Worm (Caenorhabditis elegans) whole organism, early embryonic: ENCODE measurements around the gene C44B12.3.

Experiments
- ama-1 ChIP-seq: fragments of 150-350 bp; optimal IDR thresholded peaks from 2 replicates; lab custom pipeline; 2014
- ceh-13 ChIP-seq: fragments of 200-800 bp; sonication (Bioruptor generic); optimal IDR thresholded peaks from 2 replicates; lab custom pipeline; 2018; ENCODE audit warnings: mild to moderate bottlenecking, missing genetic modification characterization, missing compliant biosample characterization
- hmg-4 ChIP-seq: fragments of 200-800 bp; sonication (Bioruptor generic); optimal IDR thresholded peaks from 2 replicates; lab custom pipeline; 2018; ENCODE audit warnings: mild to moderate bottlenecking, missing genetic modification characterization, missing compliant biosample characterization
- pes-1 ChIP-seq: fragments of 200-800 bp; sonication (Bioruptor generic); IDR thresholded peaks from 2 replicates; pipeline ENCODE4 v1.3.6; 2022; ENCODE audit warnings: missing genetic modification reagents, missing genetic modification characterization, missing compliant biosample characterization
- tbx-37 ChIP-seq: fragments of 200-800 bp; sonication (Bioruptor generic); conservative IDR thresholded peaks from 2 replicates; pipeline ENCODE4 v1.3.6; 2022; ENCODE audit warnings: missing genetic modification reagents, missing genetic modification characterization, missing compliant biosample characterization

- TF ChIP-seq ama-1 (no peak), tbx-37 (GFP tag; lab: Robert Waterston, UW) (no peak), pes-1 (no peak), hmg-4 (GFP tag; lab: Kevin White, UChicago) (no peak), ceh-13 (GFP tag; lab: Kevin White, UChicago) (no peak)
These were observed 8.4 kb upstream of the C44B12.3 start for ce11 chrIV:1096154-1096553.
